Worm (Caenorhabditis elegans): ENCODE measurements around the gene efl-1.
A peak's percentile ranks its signal among the peaks of the same experiment; 100 is the strongest.

The efl-1 gene

DNA sequence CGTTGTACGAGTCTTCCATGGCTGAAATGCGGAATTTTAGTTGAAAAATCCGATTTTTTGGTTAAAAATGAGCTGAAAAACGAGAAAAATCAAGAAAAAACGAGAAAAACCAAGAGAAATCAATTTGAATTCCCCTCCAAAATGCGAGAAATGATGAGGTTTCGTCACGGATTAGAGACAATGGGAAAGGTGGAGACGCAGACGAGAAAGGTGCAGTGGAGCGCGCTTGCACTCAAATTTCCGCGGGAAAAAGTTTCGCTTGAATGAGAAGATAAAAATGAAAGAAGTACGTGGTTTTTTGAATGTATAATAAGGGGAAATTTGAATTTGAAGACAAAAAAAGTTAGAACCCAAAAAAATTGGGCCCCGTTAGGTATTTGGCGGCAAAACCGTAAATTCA is at the start of gene efl-1:
TSS of gene efl-1 (minus strand) at position 21 of the 400 bp plus-strand sequence.
- no peak for TF ChIP-seq unc-39 (tag; optimal IDR thresholded peaks at IDR 0.05)
- no peak for TF ChIP-seq ztf-11 (tag; optimal IDR thresholded peaks at IDR 0.05)
- TF ChIP-seq nhr-12 (tag; optimal IDR thresholded peaks at IDR 0.05) = no peak
- no peak for TF ChIP-seq unc-62 (GFP tag; optimal IDR thresholded peaks at IDR 0.05)
- peak; percentile 34 for TF ChIP-seq ztf-4 (tag; optimal IDR thresholded peaks at IDR 0.05)
- TF ChIP-seq nhr-25 (tag; optimal IDR thresholded peaks at IDR 0.05) = peak; percentile 84
- peak; percentile 78 for TF ChIP-seq nhr-6 (tag; optimal IDR thresholded peaks at IDR 0.05)
- no peak for TF ChIP-seq nhr-77 (tag; optimal IDR thresholded peaks at IDR 0.05)
- TF ChIP-seq mbf-1 (tag; optimal IDR thresholded peaks at IDR 0.05) = no peak
- peak; percentile 93 for TF ChIP-seq snpc-4 (tag; optimal IDR thresholded peaks at IDR 0.05)
- TF ChIP-seq dmd-4 (tag; optimal IDR thresholded peaks at IDR 0.05) = peak; percentile 29
- TF ChIP-seq lin-11 (tag; optimal IDR thresholded peaks at IDR 0.05) = peak; percentile 66
- no peak for TF ChIP-seq ztf-1 (GFP tag; conservative IDR thresholded peaks at IDR 0.05)
- TF ChIP-seq nhr-21 (tag; optimal IDR thresholded peaks at IDR 0.05) = peak; percentile 83
- peak; percentile 93 for TF ChIP-seq nhr-129 (tag; optimal IDR thresholded peaks at IDR 0.05)
- no peak for TF ChIP-seq elt-1 (tag; optimal IDR thresholded peaks at IDR 0.05)
- TF ChIP-seq mab-5 (tag; optimal IDR thresholded peaks at IDR 0.05) = peak; percentile 95
- TF ChIP-seq lsy-2 (tag; optimal IDR thresholded peaks at IDR 0.05) = peak; percentile 84 to 93
- TF ChIP-seq nhr-10 (tag; optimal IDR thresholded peaks at IDR 0.05) = peak; percentile 69
- TF ChIP-seq sma-9 (GFP tag; optimal IDR thresholded peaks at IDR 0.05) = no peak
- TF ChIP-seq sma-9 (tag; optimal IDR thresholded peaks at IDR 0.05) = no peak
- TF ChIP-seq lin-13 (GFP tag; optimal IDR thresholded peaks at IDR 0.05) = peak; percentile 94
- peak in 1 of 2 experiments; percentile 34 for TF ChIP-seq mdl-1 (tag; optimal IDR thresholded peaks at IDR 0.05)
- peak; percentile 96 for TF ChIP-seq unc-55 (GFP tag; optimal IDR thresholded peaks at IDR 0.05)
- peak; percentile 29 for TF ChIP-seq R02D3.7 (tag; optimal IDR thresholded peaks at IDR 0.05)
- TF ChIP-seq lin-39 (tag; optimal IDR thresholded peaks at IDR 0.05) = no peak
- TF ChIP-seq sem-4 (tag; optimal IDR thresholded peaks at IDR 0.05) = peak; percentile 77
- peak; percentile 94 for TF ChIP-seq C34F6.9 (tag; optimal IDR thresholded peaks at IDR 0.05)
- TF ChIP-seq sma-3 (GFP tag; optimal IDR thresholded peaks at IDR 0.05) = peak; percentile 92
- TF ChIP-seq ama-1 (optimal IDR thresholded peaks at IDR 0.05) = no peak
- TF ChIP-seq nhr-237 (tag; optimal IDR thresholded peaks at IDR 0.05) = peak; percentile 64
- peak; percentile 99 for TF ChIP-seq gmeb-1 (tag; optimal IDR thresholded peaks at IDR 0.05)
- TF ChIP-seq peb-1 (tag; optimal IDR thresholded peaks at IDR 0.05) = no peak
- TF ChIP-seq crh-2 (tag; optimal IDR thresholded peaks at IDR 0.05) = peak; percentile 96
- no peak for TF ChIP-seq alr-1 (tag; optimal IDR thresholded peaks at IDR 0.05)
- peak; percentile 75 for TF ChIP-seq zag-1 (tag; optimal IDR thresholded peaks at IDR 0.05)
- peak; percentile 34 for TF ChIP-seq blmp-1 (tag; optimal IDR thresholded peaks at IDR 0.05; ENCODE audit: insufficient read depth)
- no peak for TF ChIP-seq skn-1 (tag; optimal IDR thresholded peaks at IDR 0.05)
- peak; percentile 84 for TF ChIP-seq egl-27 (tag; optimal IDR thresholded peaks at IDR 0.05)
- TF ChIP-seq ZK546.5 (tag; optimal IDR thresholded peaks at IDR 0.05) = no peak
- no peak for TF ChIP-seq nhr-23 (tag; optimal IDR thresholded peaks at IDR 0.05)
- peak; percentile 72 for TF ChIP-seq ceh-82 (tag; optimal IDR thresholded peaks at IDR 0.05)
- no peak for TF ChIP-seq nhr-11 (tag; optimal IDR thresholded peaks at IDR 0.05)
- TF ChIP-seq F13H6.1 (tag; optimal IDR thresholded peaks at IDR 0.05) = peak; percentile 85
- TF ChIP-seq elt-3 (tag; optimal IDR thresholded peaks at IDR 0.05) = no peak
- peak; percentile 63 for TF ChIP-seq fos-1 (tag; optimal IDR thresholded peaks at IDR 0.05)
- TF ChIP-seq Y55F3AM.14 (GFP tag; optimal IDR thresholded peaks at IDR 0.05) = peak; percentile 13
- peak; percentile 33 for TF ChIP-seq ceh-16 (tag; optimal IDR thresholded peaks at IDR 0.05)
- no peak for TF ChIP-seq aly-2 (tag; optimal IDR thresholded peaks at IDR 0.05)
